Worm (Caenorhabditis elegans) whole organism, L1 larva: ENCODE data around the gene nas-22.
"Not testable (repeated sequence)": the region's sequence is repeated elsewhere in the genome, so short reads cannot be mapped to it uniquely, and the experiment has no call there.

Experiments used
- egl-27 ChIP-seq, 2 experiments: fragments of 150-350 bp in 1 of 2; sonication (generic microtip); optimal IDR thresholded peaks; 3 replicates each; lab custom pipeline; 2017 to 2018; ENCODE audit warnings: missing biosample characterization in 2 of 2, missing genetic modification characterization in 2 of 2, missing genetic modification reagents in 2 of 2
- elt-3 ChIP-seq, 6 experiments: fragments of 150-350 bp in 1 of 6; sonication (generic microtip); optimal IDR thresholded peaks; 2 replicates each; lab custom pipeline; 2017 to 2018; ENCODE audit warnings: missing biosample characterization in 6 of 6, missing genetic modification characterization in 6 of 6, inconsistent platforms in 1 of 6
- fkh-10 ChIP-seq: sonication (generic microtip); optimal IDR thresholded peaks from 2 replicates; lab custom pipeline; 2017; ENCODE audit warnings: missing biosample characterization, missing genetic modification reagents, missing genetic modification characterization
- lin-13 ChIP-seq: fragments of 150-350 bp; optimal IDR thresholded peaks from 2 replicates; lab custom pipeline; 2014; ENCODE audit warnings: missing biosample characterization, missing genetic modification reagents, missing genetic modification characterization
- nhr-12 ChIP-seq: sonication (generic microtip); optimal IDR thresholded peaks from 2 replicates; lab custom pipeline; 2017; ENCODE audit warnings: missing biosample characterization, missing genetic modification characterization
- pqm-1 ChIP-seq: sonication (generic microtip); optimal IDR thresholded peaks from 3 replicates; lab custom pipeline; 2017; ENCODE audit warnings: missing biosample characterization, missing genetic modification characterization
- sptf-1 ChIP-seq: fragments of 150-350 bp; optimal IDR thresholded peaks from 2 replicates; lab custom pipeline; 2014; ENCODE audit warnings: missing biosample characterization, missing genetic modification characterization
- swsn-7 ChIP-seq: sonication (generic microtip); optimal IDR thresholded peaks from 2 replicates; lab custom pipeline; 2016; ENCODE audit warnings: missing genetic modification characterization, missing compliant biosample characterization
- ztf-11 ChIP-seq, 2 experiments: sonication (generic microtip); optimal IDR thresholded peaks; 2 replicates each; lab custom pipeline; 2016 to 2017; ENCODE audit warnings: missing genetic modification characterization in 2 of 2, missing biosample characterization in 1 of 2, missing compliant biosample characterization in 1 of 2
- ztf-4 ChIP-seq: fragments of 150-350 bp; optimal IDR thresholded peaks from 2 replicates; lab custom pipeline; 2014; ENCODE audit warnings: missing biosample characterization, missing genetic modification characterization

- TF ChIP-seq lin-13 (GFP tag; lab: Kevin White, UChicago); sptf-1 (tag; lab: Kevin White, UChicago); nhr-12 (tag; lab: Kevin White, UChicago); pqm-1; swsn-7 (tag; lab: Kevin White, UChicago); ztf-11 (tag; optimal IDR thresholded peaks at IDR 0.05; lab: Kevin White, UChicago); elt-3 (tag; optimal IDR thresholded peaks at IDR 0.05; lab: Kevin White, UChicago); ztf-4 (tag; lab: Kevin White, UChicago); fkh-10; egl-27 (tag; optimal IDR thresholded peaks at IDR 0.05; lab: Kevin White, UChicago): not testable (repeated sequence)
These were observed 9.1 kb downstream of the nas-22 start, which contains the start of gene col-157 for ce11 chrV:11483580-11484092.
